Fruit fly (Drosophila melanogaster) whole organism, embryonic: ENCODE data around the gene Pde9.

Source experiments
- BEAF-32 ChIP-seq: fragments of 200-800 bp; sonication (Bioruptor generic); optimal IDR thresholded peaks from 3 replicates; lab custom pipeline; 2017; ENCODE audit warnings: missing biosample characterization, missing genetic modification characterization, mild to moderate bottlenecking, moderate library complexity, missing genetic modification reagents
- Bteb2 ChIP-seq: fragments of 200-800 bp; sonication (Bioruptor generic); optimal IDR thresholded peaks from 2 replicates; lab custom pipeline; 2016; ENCODE audit warnings: missing biosample characterization, missing genetic modification characterization
- CG1024 ChIP-seq: fragments of 200-800 bp; sonication (Bioruptor generic); IDR thresholded peaks from 2 replicates; pipeline ENCODE4 v1.3.6; 2022; ENCODE audit warnings: missing biosample characterization, missing genetic modification characterization
- CG10462 ChIP-seq: fragments of 200-800 bp; sonication (Bioruptor generic); optimal IDR thresholded peaks from 2 replicates; lab custom pipeline; 2016; ENCODE audit warnings: missing biosample characterization, missing genetic modification characterization
- CG11696 ChIP-seq: fragments of 200-800 bp; sonication (Bioruptor generic); IDR thresholded peaks from 2 replicates; pipeline ENCODE4 v1.3.6; 2022; ENCODE audit warnings: missing biosample characterization, missing genetic modification characterization
- CG13624 ChIP-seq: fragments of 200-800 bp; sonication (Bioruptor generic); optimal IDR thresholded peaks from 2 replicates; lab custom pipeline; 2016; ENCODE audit warnings: missing biosample characterization, missing genetic modification characterization
- CG14860 ChIP-seq: fragments of 200-800 bp; sonication (Bioruptor generic); IDR thresholded peaks from 3 replicates; pipeline ENCODE4 v1.3.6; 2022; ENCODE audit warnings: missing biosample characterization, missing genetic modification characterization; ENCODE audit not compliant: partially characterized antibody
- CG15696 ChIP-seq: fragments of 200-800 bp; sonication (Bioruptor generic); optimal IDR thresholded peaks from 2 replicates; lab custom pipeline; 2019; ENCODE audit warnings: missing biosample characterization, mild to moderate bottlenecking, missing genetic modification characterization, moderate library complexity
- CG17359 ChIP-seq: fragments of 200-800 bp; sonication (Bioruptor generic); optimal IDR thresholded peaks from 3 replicates; lab custom pipeline; 2018; ENCODE audit warnings: missing biosample characterization, mild to moderate bottlenecking, missing genetic modification characterization, moderate library complexity
- CG17568 ChIP-seq: fragments of 200-800 bp; sonication (Bioruptor generic); optimal IDR thresholded peaks from 2 replicates; lab custom pipeline; 2018; ENCODE audit warnings: missing biosample characterization, mild to moderate bottlenecking, missing genetic modification characterization, moderate library complexity
- CG17912 ChIP-seq: fragments of 200-800 bp; sonication (Bioruptor generic); optimal IDR thresholded peaks from 2 replicates; lab custom pipeline; 2018; ENCODE audit warnings: missing biosample characterization, mild to moderate bottlenecking, missing genetic modification characterization
- CG18599 ChIP-seq: fragments of 200-800 bp; sonication (Bioruptor generic); optimal IDR thresholded peaks from 3 replicates; lab custom pipeline; 2017; ENCODE audit warnings: missing biosample characterization, missing genetic modification characterization, mild to moderate bottlenecking, moderate library complexity, missing genetic modification reagents
- CG2116 ChIP-seq: fragments of 200-800 bp; sonication (Bioruptor generic); optimal IDR thresholded peaks from 3 replicates; lab custom pipeline; 2018; ENCODE audit warnings: missing biosample characterization, mild to moderate bottlenecking, missing genetic modification characterization
- CG3163 ChIP-seq: fragments of 200-800 bp; sonication (Bioruptor generic); optimal IDR thresholded peaks from 3 replicates; lab custom pipeline; 2016; ENCODE audit warnings: missing biosample characterization, missing genetic modification characterization
- CG3726 ChIP-seq: fragments of 200-800 bp; sonication (Bioruptor generic); IDR thresholded peaks from 3 replicates; pipeline ENCODE4, ENCODE4 v1.3.6; 2022; ENCODE audit warnings: missing biosample characterization, missing genetic modification characterization
- CG3995 ChIP-seq: fragments of 200-800 bp; sonication (Bioruptor generic); optimal IDR thresholded peaks from 3 replicates; lab custom pipeline; 2016; ENCODE audit warnings: missing biosample characterization, missing genetic modification characterization
- CG6765 ChIP-seq: fragments of 200-800 bp; sonication (Bioruptor generic); optimal IDR thresholded peaks from 3 replicates; lab custom pipeline; 2017; ENCODE audit warnings: missing biosample characterization, mild to moderate bottlenecking, missing genetic modification characterization
- CG7987 ChIP-seq: fragments of 200-800 bp; sonication (Bioruptor generic); optimal IDR thresholded peaks from 2 replicates; lab custom pipeline; 2018; ENCODE audit warnings: missing biosample characterization, mild to moderate bottlenecking, missing genetic modification characterization, moderate library complexity
- CG8089 ChIP-seq: fragments of 200-800 bp; sonication (Bioruptor generic); optimal IDR thresholded peaks from 3 replicates; lab custom pipeline; 2016; ENCODE audit warnings: missing biosample characterization, missing genetic modification characterization
- CHES-1-like ChIP-seq: fragments of 200-800 bp; sonication (Bioruptor generic); optimal IDR thresholded peaks from 2 replicates; lab custom pipeline; 2016; ENCODE audit warnings: missing biosample characterization, missing genetic modification characterization
- Fer1 ChIP-seq: fragments of 200-800 bp; sonication (Bioruptor generic); optimal IDR thresholded peaks from 2 replicates; lab custom pipeline; 2017; ENCODE audit warnings: missing biosample characterization, mild to moderate bottlenecking, missing genetic modification characterization
- HLH4C ChIP-seq: fragments of 200-800 bp; sonication (Bioruptor generic); IDR thresholded peaks from 3 replicates; pipeline ENCODE4 v1.3.6; 2022; ENCODE audit warnings: missing biosample characterization, missing genetic modification characterization; ENCODE audit not compliant: partially characterized antibody
- HLH54F ChIP-seq: fragments of 200-800 bp; sonication (Bioruptor generic); optimal IDR thresholded peaks from 3 replicates; lab custom pipeline; 2016; ENCODE audit warnings: missing biosample characterization, missing genetic modification characterization
- Hmr ChIP-seq: fragments of 200-800 bp; sonication (Bioruptor generic); optimal IDR thresholded peaks from 3 replicates; lab custom pipeline; 2017; ENCODE audit warnings: mild to moderate bottlenecking, missing biosample characterization, missing genetic modification reagents, missing genetic modification characterization
- Sry-β ChIP-seq: fragments of 200-800 bp; sonication (Bioruptor generic); optimal IDR thresholded peaks from 2 replicates; lab custom pipeline; 2018; ENCODE audit warnings: missing biosample characterization, mild to moderate bottlenecking, missing genetic modification characterization, moderate library complexity
- Taf1 ChIP-seq: fragments of 200-800 bp; sonication (Bioruptor generic); IDR thresholded peaks from 2 replicates; pipeline ENCODE4 v1.3.6; 2022; ENCODE audit warnings: missing biosample characterization, missing genetic modification characterization
- Trl ChIP-seq, 3 experiments: fragments of >200 bp in 2 of 3; fragments of 200-800 bp in 1 of 3; sonication (Bioruptor generic) in 1 of 3; optimal IDR thresholded peaks; 2 replicates in 1 of 3; 3 replicates in 2 of 3; lab custom pipeline; 2016 to 2017; ENCODE audit warnings: missing biosample characterization in 1 of 3, missing genetic modification characterization in 1 of 3
- Vsx1 ChIP-seq: fragments of 200-800 bp; sonication (Bioruptor generic); optimal IDR thresholded peaks from 2 replicates; lab custom pipeline; 2017; ENCODE audit warnings: missing biosample characterization, mild to moderate bottlenecking, missing genetic modification characterization, missing genetic modification reagents
- Xbp1 ChIP-seq: fragments of 200-800 bp; sonication (Bioruptor generic); optimal IDR thresholded peaks from 3 replicates; lab custom pipeline; 2016; ENCODE audit warnings: missing biosample characterization, mild to moderate bottlenecking, missing genetic modification characterization
- ato ChIP-seq: fragments of 200-800 bp; sonication (Bioruptor generic); IDR thresholded peaks from 2 replicates; pipeline ENCODE4 v1.3.6; 2022; ENCODE audit warnings: missing biosample characterization, missing genetic modification characterization; ENCODE audit not compliant: partially characterized antibody
- bigmax ChIP-seq: fragments of 200-800 bp; sonication (Bioruptor generic); optimal IDR thresholded peaks from 2 replicates; lab custom pipeline; 2018; ENCODE audit warnings: missing biosample characterization, mild to moderate bottlenecking, missing genetic modification characterization
- bowl ChIP-seq: fragments of 200-800 bp; sonication (Bioruptor generic); IDR thresholded peaks from 2 replicates; pipeline ENCODE4 v1.3.6; 2022; ENCODE audit warnings: missing biosample characterization, missing genetic modification characterization
- bsh ChIP-seq, 2 experiments: fragments of 200-800 bp; sonication (Bioruptor generic); optimal IDR thresholded peaks; 2 replicates each; lab custom pipeline; 2017 to 2018; ENCODE audit warnings: mild to moderate bottlenecking in 2 of 2, missing biosample characterization in 2 of 2, missing genetic modification characterization in 2 of 2, moderate library complexity in 1 of 2
- dm ChIP-seq: fragments of 200-800 bp; sonication (Bioruptor generic); optimal IDR thresholded peaks from 3 replicates; lab custom pipeline; 2016; ENCODE audit warnings: missing biosample characterization, missing genetic modification characterization
- ewg ChIP-seq: fragments of 200-800 bp; sonication (Bioruptor generic); optimal IDR thresholded peaks from 3 replicates; lab custom pipeline; 2017; ENCODE audit warnings: mild to moderate bottlenecking, missing biosample characterization, missing genetic modification reagents, missing genetic modification characterization
- ftz-f1 ChIP-seq: fragments of 200-800 bp; sonication (Bioruptor generic); optimal IDR thresholded peaks from 2 replicates; lab custom pipeline; 2016; ENCODE audit warnings: missing biosample characterization, missing genetic modification characterization
- gem ChIP-seq: fragments of 200-800 bp; sonication (Bioruptor generic); optimal IDR thresholded peaks from 2 replicates; lab custom pipeline; 2019; ENCODE audit warnings: missing biosample characterization, mild to moderate bottlenecking, missing genetic modification characterization, moderate library complexity
- grn ChIP-seq: fragments of 200-800 bp; sonication (Bioruptor generic); optimal IDR thresholded peaks from 3 replicates; lab custom pipeline; 2017; ENCODE audit warnings: missing biosample characterization, missing genetic modification characterization
- gt ChIP-seq: fragments of 200-800 bp; sonication (Bioruptor generic); IDR thresholded peaks from 2 replicates; pipeline ENCODE4 v1.3.6; 2022; ENCODE audit warnings: missing biosample characterization, missing genetic modification characterization
- jing ChIP-seq: fragments of 200-800 bp; sonication (Bioruptor generic); optimal IDR thresholded peaks from 2 replicates; lab custom pipeline; 2018; ENCODE audit warnings: missing biosample characterization, mild to moderate bottlenecking, missing genetic modification characterization
- kni ChIP-seq: fragments of 200-800 bp; sonication (Bioruptor generic); optimal IDR thresholded peaks from 3 replicates; lab custom pipeline; 2017; ENCODE audit warnings: mild to moderate bottlenecking, missing biosample characterization, missing genetic modification reagents, missing genetic modification characterization
- maf-S ChIP-seq: fragments of 200-800 bp; sonication (Bioruptor generic); optimal IDR thresholded peaks from 2 replicates; lab custom pipeline; 2016; ENCODE audit warnings: missing biosample characterization, missing genetic modification characterization
- nmo ChIP-seq: fragments of 200-800 bp; sonication (Bioruptor generic); optimal IDR thresholded peaks from 2 replicates; lab custom pipeline; 2018; ENCODE audit warnings: missing biosample characterization, mild to moderate bottlenecking, missing genetic modification characterization, moderate library complexity
- p53 ChIP-seq: fragments of 200-800 bp; sonication (Bioruptor generic); optimal IDR thresholded peaks from 2 replicates; lab custom pipeline; 2016; ENCODE audit warnings: missing biosample characterization, missing genetic modification characterization
- ranshi ChIP-seq: fragments of 200-800 bp; sonication (Bioruptor generic); IDR thresholded peaks from 2 replicates; pipeline ENCODE4 v1.3.6; 2022; ENCODE audit warnings: missing biosample characterization, missing genetic modification characterization
- schlank ChIP-seq: fragments of 200-800 bp; sonication (Bioruptor generic); optimal IDR thresholded peaks from 2 replicates; lab custom pipeline; 2018; ENCODE audit warnings: missing biosample characterization, mild to moderate bottlenecking, missing genetic modification characterization
- slp2 ChIP-seq: fragments of 200-800 bp; sonication (Bioruptor generic); optimal IDR thresholded peaks from 2 replicates; lab custom pipeline; 2016; ENCODE audit warnings: missing biosample characterization, missing genetic modification characterization
- sqz ChIP-seq: fragments of 200-800 bp; sonication (Bioruptor generic); optimal IDR thresholded peaks from 3 replicates; lab custom pipeline; 2018; ENCODE audit warnings: missing biosample characterization, mild to moderate bottlenecking, missing genetic modification characterization
- tna ChIP-seq: fragments of 200-800 bp; sonication (Bioruptor generic); IDR thresholded peaks from 2 replicates; pipeline ENCODE4 v1.3.6; 2022; ENCODE audit warnings: missing biosample characterization, missing genetic modification characterization; ENCODE audit not compliant: partially characterized antibody

Gene Pde9

dm6 chrX:12752196-12752595, 144.9 kb downstream of the Pde9 start (continued):
- TF ChIP-seq CG14860 (no peak), slp2 (GFP tag; lab: Kevin White, UChicago) (peak; percentile 94), Bteb2 (peak; percentile 99), gem (tag; lab: Kevin White, UChicago) (peak; percentile 100), HLH54F (GFP tag; lab: Kevin White, UChicago) (peak; percentile 99), CG3995 (peak; percentile 89), schlank (tag; lab: Kevin White, UChicago) (peak; percentile 97), Xbp1 (GFP tag; lab: Kevin White, UChicago) (peak; percentile 99), CHES-1-like (peak; percentile 100), CG15696 (tag; lab: Kevin White, UChicago) (peak; percentile 96), CG17912 (GFP tag; lab: Kevin White, UChicago) (no peak), p53 (peak; percentile 92), Taf1 (GFP tag; lab: Robert Waterston, UW) (peak; percentile 99), Sry-β (peak; percentile 75), Vsx1 (GFP tag; lab: Kevin White, UChicago) (peak; percentile 96), dm (GFP tag; lab: Kevin White, UChicago) (peak; percentile 98), maf-S (GFP tag; lab: Kevin White, UChicago) (peak; percentile 99), tna (GFP tag; lab: Robert Waterston, UW) (no peak), CG3726 (peak; percentile 98), sqz (peak; percentile 93), CG1024 (GFP tag; lab: Robert Waterston, UW) (peak; percentile 96), grn (GFP tag; lab: Kevin White, UChicago) (peak; percentile 89), CG7987 (peak; percentile 96), CG2116 (GFP tag; lab: Kevin White, UChicago) (peak; percentile 90), CG17568 (GFP tag; lab: Kevin White, UChicago) (peak; percentile 98), CG13624 (GFP tag; lab: Kevin White, UChicago) (peak; percentile 99), jing (GFP tag; lab: Kevin White, UChicago) (peak; percentile 98), CG3163 (GFP tag; lab: Kevin White, UChicago) (peak; percentile 94), CG8089 (GFP tag; lab: Kevin White, UChicago) (peak; percentile 99), bigmax (GFP tag; lab: Kevin White, UChicago) (peak; percentile 81), ewg (peak; percentile 96), kni (GFP tag; lab: Kevin White, UChicago) (no peak), CG10462 (GFP tag; lab: Kevin White, UChicago) (peak; percentile 99), bowl (peak; percentile 95), HLH4C (GFP tag; lab: Robert Waterston, UW) (no peak), Fer1 (peak; percentile 99), ftz-f1 (GFP tag; lab: Kevin White, UChicago) (peak; percentile 89), CG6765 (GFP tag; lab: Kevin White, UChicago) (peak; percentile 98), CG17359 (peak; percentile 99), nmo (peak; percentile 99), ranshi (GFP tag; lab: Robert Waterston, UW) (peak; percentile 99), ato (GFP tag; lab: Robert Waterston, UW) (no peak), Trl (optimal IDR thresholded peaks at IDR 0.05; lab: Kevin White, UChicago) (peak in 1 of 2 experiments; percentile 29), Trl (GFP tag; optimal IDR thresholded peaks at IDR 0.05; lab: Kevin White, UChicago) (peak; percentile 99), CG18599 (peak; percentile 100), BEAF-32 (peak; percentile 36), bsh (GFP tag; optimal IDR thresholded peaks at IDR 0.05; lab: Kevin White, UChicago) (peak; percentile 99 to 100), Hmr (GFP tag; lab: Kevin White, UChicago) (peak; percentile 99), gt (peak; percentile 97), CG11696 (peak; percentile 95)
